Worm (Caenorhabditis elegans) whole organism, L1 larva: Measurements from ENCODE around the gene T01D1.5.

ENCODE experiments used
- C16A3.4 ChIP-seq: fragments of 150-350 bp; optimal IDR thresholded peaks from 2 replicates; lab custom pipeline; 2014; ENCODE audit warnings: missing biosample characterization, missing genetic modification characterization
- C34B4.2 ChIP-seq: sonication (generic microtip); optimal IDR thresholded peaks from 2 replicates; lab custom pipeline; 2017; ENCODE audit warnings: mild to moderate bottlenecking, missing genetic modification characterization, missing compliant biosample characterization
- aha-1 ChIP-seq: fragments of 150-350 bp; optimal IDR thresholded peaks from 2 replicates; lab custom pipeline; 2014; ENCODE audit warnings: missing biosample characterization, missing genetic modification characterization
- aly-2 ChIP-seq: fragments of 150-350 bp; optimal IDR thresholded peaks from 2 replicates; lab custom pipeline; 2014; ENCODE audit warnings: missing biosample characterization, missing genetic modification characterization
- blmp-1 ChIP-seq: fragments of 150-350 bp; optimal IDR thresholded peaks from 2 replicates; lab custom pipeline; 2014; ENCODE audit warnings: missing biosample characterization, missing genetic modification characterization
- ceh-63 ChIP-seq: fragments of 200-800 bp; sonication (Bioruptor generic); optimal IDR thresholded peaks from 2 replicates; lab custom pipeline; 2018; ENCODE audit warnings: mild to moderate bottlenecking, missing genetic modification characterization, missing compliant biosample characterization
- ceh-90 ChIP-seq: sonication (generic microtip); optimal IDR thresholded peaks from 2 replicates; lab custom pipeline; 2016; ENCODE audit warnings: missing genetic modification characterization, missing compliant biosample characterization
- dsc-1 ChIP-seq: sonication (generic microtip); optimal IDR thresholded peaks from 2 replicates; lab custom pipeline; 2016; ENCODE audit warnings: mild to moderate bottlenecking, missing genetic modification characterization, missing compliant biosample characterization
- efl-1 ChIP-seq, 4 experiments: fragments of 150-350 bp; optimal IDR thresholded peaks in 3 of 4; peaks in 1 of 4; 1 replicate in 1 of 4; 2 replicates in 3 of 4; lab custom pipeline; 2014; ENCODE audit warnings: missing biosample characterization in 2 of 4, missing genetic modification characterization in 2 of 4, missing genetic modification reagents in 2 of 4
- efl-3 ChIP-seq: fragments of 200-800 bp; sonication (Bioruptor generic); optimal IDR thresholded peaks from 2 replicates; lab custom pipeline; 2018; ENCODE audit warnings: mild to moderate bottlenecking, missing genetic modification characterization, missing compliant biosample characterization
- egl-13 ChIP-seq: sonication (generic microtip); optimal IDR thresholded peaks from 2 replicates; lab custom pipeline; 2016; ENCODE audit warnings: missing genotype, missing genetic modification reagents, missing genetic modification characterization, missing compliant biosample characterization
- elt-3 ChIP-seq, 6 experiments: fragments of 150-350 bp in 1 of 6; sonication (generic microtip); optimal IDR thresholded peaks; 2 replicates each; lab custom pipeline; 2017 to 2018; ENCODE audit warnings: missing biosample characterization in 6 of 6, missing genetic modification characterization in 6 of 6, inconsistent platforms in 1 of 6
- fkh-10 ChIP-seq: sonication (generic microtip); optimal IDR thresholded peaks from 2 replicates; lab custom pipeline; 2017; ENCODE audit warnings: missing biosample characterization, missing genetic modification reagents, missing genetic modification characterization
- fkh-4 ChIP-seq: sonication (generic microtip); optimal IDR thresholded peaks from 2 replicates; lab custom pipeline; 2016; ENCODE audit warnings: missing compliant biosample characterization, missing genetic modification characterization, borderline replicate concordance
- fkh-8 ChIP-seq: sonication (generic microtip); optimal IDR thresholded peaks from 2 replicates; lab custom pipeline; 2016; ENCODE audit warnings: mild to moderate bottlenecking, missing genetic modification characterization, missing compliant biosample characterization
- grh-1 ChIP-seq: fragments of 200-800 bp; sonication (Bioruptor generic); IDR thresholded peaks from 2 replicates; pipeline ENCODE4 v1.3.6; 2022; ENCODE audit warnings: missing genetic modification reagents, missing genetic modification characterization, missing compliant biosample characterization
- hlh-17 ChIP-seq: fragments of 200-800 bp; sonication (Bioruptor generic); optimal IDR thresholded peaks from 2 replicates; lab custom pipeline; 2018; ENCODE audit warnings: missing genetic modification characterization, mild to moderate bottlenecking, missing compliant biosample characterization, moderate library complexity, borderline replicate concordance
- irx-1 ChIP-seq: sonication (generic microtip); optimal IDR thresholded peaks from 2 replicates; lab custom pipeline; 2016; ENCODE audit warnings: missing genetic modification characterization, missing compliant biosample characterization
- isw-1 ChIP-seq: fragments of 200-800 bp; sonication (Bioruptor generic); IDR thresholded peaks from 2 replicates; pipeline ENCODE4 v1.3.6; 2022; ENCODE audit warnings: missing genetic modification characterization, missing compliant biosample characterization
- lin-13 ChIP-seq: fragments of 150-350 bp; optimal IDR thresholded peaks from 2 replicates; lab custom pipeline; 2014; ENCODE audit warnings: missing biosample characterization, missing genetic modification reagents, missing genetic modification characterization
- lin-14 ChIP-seq: fragments of 200-800 bp; sonication (Bioruptor generic); optimal IDR thresholded peaks from 2 replicates; lab custom pipeline; 2018; ENCODE audit warnings: mild to moderate bottlenecking, missing genetic modification characterization, moderate library complexity, missing compliant biosample characterization
- lin-39 ChIP-seq: fragments of 150-350 bp; optimal IDR thresholded peaks from 2 replicates; lab custom pipeline; 2014; ENCODE audit warnings: missing biosample characterization, missing genetic modification reagents, missing genetic modification characterization
- lsy-2 ChIP-seq, 2 experiments: fragments of 150-350 bp; optimal IDR thresholded peaks; 2 replicates each; lab custom pipeline; 2014; ENCODE audit warnings: missing biosample characterization in 2 of 2, missing genetic modification characterization in 2 of 2
- mab-9 ChIP-seq: fragments of 200-800 bp; sonication (Bioruptor generic); IDR thresholded peaks from 2 replicates; pipeline ENCODE4 v1.3.6; 2022; ENCODE audit warnings: missing genetic modification reagents, missing genetic modification characterization, missing compliant biosample characterization
- mdl-1 ChIP-seq, 2 experiments: fragments of 150-350 bp; optimal IDR thresholded peaks; 2 replicates each; lab custom pipeline; 2014 to 2017; ENCODE audit warnings: missing biosample characterization in 2 of 2, missing genetic modification characterization in 2 of 2, inconsistent platforms in 1 of 2
- mep-1 ChIP-seq: fragments of 150-350 bp; optimal IDR thresholded peaks from 2 replicates; lab custom pipeline; 2014; ENCODE audit warnings: missing biosample characterization, missing genetic modification characterization
- nhr-19 ChIP-seq: fragments of 200-800 bp; sonication (Bioruptor generic); conservative IDR thresholded peaks from 2 replicates; pipeline ENCODE4 v1.3.6; 2022; ENCODE audit warnings: missing genetic modification characterization, missing compliant biosample characterization
- nhr-20 ChIP-seq: sonication (generic microtip); optimal IDR thresholded peaks from 2 replicates; lab custom pipeline; 2016; ENCODE audit warnings: mild to moderate bottlenecking, missing genetic modification characterization, missing compliant biosample characterization
- nhr-237 ChIP-seq: fragments of 150-350 bp; optimal IDR thresholded peaks from 2 replicates; lab custom pipeline; 2014; ENCODE audit warnings: missing biosample characterization, missing genetic modification characterization
- nhr-47 ChIP-seq: sonication (generic microtip); optimal IDR thresholded peaks from 2 replicates; lab custom pipeline; 2016; ENCODE audit warnings: mild to moderate bottlenecking, missing genetic modification characterization, moderate library complexity, missing compliant biosample characterization
- nhr-71 ChIP-seq: sonication (generic microtip); optimal IDR thresholded peaks from 2 replicates; lab custom pipeline; 2016; ENCODE audit warnings: mild to moderate bottlenecking, missing genetic modification characterization, moderate library complexity, missing compliant biosample characterization
- nhr-77 ChIP-seq: fragments of 150-350 bp; optimal IDR thresholded peaks from 2 replicates; lab custom pipeline; 2014; ENCODE audit warnings: missing biosample characterization, missing genetic modification characterization
- nhr-85 ChIP-seq: sonication (generic microtip); peaks from one replicate; lab custom pipeline; 2016; ENCODE audit warnings: missing genetic modification characterization, inconsistent platforms, missing compliant biosample characterization
- pax-3 ChIP-seq: fragments of 200-800 bp; sonication (Bioruptor generic); optimal IDR thresholded peaks from 2 replicates; lab custom pipeline; 2018; ENCODE audit warnings: mild to moderate bottlenecking, missing genetic modification characterization, moderate library complexity, missing compliant biosample characterization
- rnt-1 ChIP-seq: sonication (generic microtip); optimal IDR thresholded peaks from 2 replicates; lab custom pipeline; 2016; ENCODE audit warnings: mild to moderate bottlenecking, missing genetic modification characterization, moderate library complexity, missing compliant biosample characterization
- skn-1 ChIP-seq: fragments of 150-350 bp; optimal IDR thresholded peaks from 2 replicates; lab custom pipeline; 2014; ENCODE audit warnings: missing biosample characterization, missing genetic modification characterization
- snu-23 ChIP-seq: sonication (generic microtip); optimal IDR thresholded peaks from 2 replicates; lab custom pipeline; 2016; ENCODE audit warnings: missing genetic modification characterization, missing compliant biosample characterization
- sup-37 ChIP-seq: fragments of 200-800 bp; sonication (Bioruptor generic); optimal IDR thresholded peaks from 2 replicates; lab custom pipeline; 2018; ENCODE audit warnings: mild to moderate bottlenecking, missing genetic modification characterization, missing compliant biosample characterization
- swsn-7 ChIP-seq: sonication (generic microtip); optimal IDR thresholded peaks from 2 replicates; lab custom pipeline; 2016; ENCODE audit warnings: missing genetic modification characterization, missing compliant biosample characterization
- tbx-2 ChIP-seq: sonication (generic microtip); optimal IDR thresholded peaks from 2 replicates; lab custom pipeline; 2016; ENCODE audit warnings: missing genetic modification characterization, missing compliant biosample characterization
- tlp-1 ChIP-seq: fragments of 150-350 bp; optimal IDR thresholded peaks from 2 replicates; lab custom pipeline; 2014; ENCODE audit warnings: missing biosample characterization, missing genetic modification characterization
- unc-86 ChIP-seq: sonication (generic microtip); optimal IDR thresholded peaks from 2 replicates; lab custom pipeline; 2016; ENCODE audit warnings: missing genetic modification characterization, missing compliant biosample characterization
- vab-15 ChIP-seq: sonication (generic microtip); optimal IDR thresholded peaks from 2 replicates; lab custom pipeline; 2017; ENCODE audit warnings: missing genotype, mild to moderate bottlenecking, missing genetic modification characterization, missing compliant biosample characterization
- xbp-1 ChIP-seq: sonication (generic microtip); optimal IDR thresholded peaks from 2 replicates; lab custom pipeline; 2016; ENCODE audit warnings: missing genetic modification characterization, missing compliant biosample characterization
- zip-4 ChIP-seq: fragments of 200-800 bp; sonication (Bioruptor generic); optimal IDR thresholded peaks from 2 replicates; lab custom pipeline; 2018; ENCODE audit warnings: mild to moderate bottlenecking, missing genetic modification characterization, moderate library complexity, missing compliant biosample characterization
- ztf-11 ChIP-seq, 2 experiments: sonication (generic microtip); optimal IDR thresholded peaks; 2 replicates each; lab custom pipeline; 2016 to 2017; ENCODE audit warnings: missing genetic modification characterization in 2 of 2, missing biosample characterization in 1 of 2, missing compliant biosample characterization in 1 of 2
- ztf-4 ChIP-seq: fragments of 150-350 bp; optimal IDR thresholded peaks from 2 replicates; lab custom pipeline; 2014; ENCODE audit warnings: missing biosample characterization, missing genetic modification characterization

The T01D1.5 gene

ce11 chrII:161275-161674, 27.6 kb downstream of the T01D1.5 start:
- TF ChIP-seq hlh-17: no peak
- TF ChIP-seq snu-23 (GFP tag; lab: Kevin White, UChicago): peak; percentile 48
- TF ChIP-seq irx-1: no peak
- peak; percentile 32 for TF ChIP-seq dsc-1 (tag; lab: Kevin White, UChicago)
- no peak for TF ChIP-seq fkh-10
- TF ChIP-seq blmp-1 (tag; lab: Kevin White, UChicago): no peak
- peak; percentile 19 for TF ChIP-seq nhr-20 (tag; lab: Kevin White, UChicago)
- no peak for TF ChIP-seq mep-1
- no peak for TF ChIP-seq sup-37 (GFP tag; lab: Kevin White, UChicago)
- peak; percentile 8 for TF ChIP-seq lin-39 (tag; lab: Kevin White, UChicago)
- peak; percentile 31 to 41 for TF ChIP-seq lsy-2 (tag; optimal IDR thresholded peaks at IDR 0.05; lab: Kevin White, UChicago)
- peak; percentile 77 for TF ChIP-seq lin-14 (GFP tag; lab: Kevin White, UChicago)
- peak in 1 of 2 experiments; percentile 22 for TF ChIP-seq efl-1 (optimal IDR thresholded peaks at IDR 0.05; lab: Kevin White, UChicago)
- peak in 1 of 2 experiments; percentile 92 for TF ChIP-seq efl-1 (GFP tag; optimal IDR thresholded peaks at IDR 0.05 in 1 of 2; lab: Kevin White, UChicago)
- no peak for TF ChIP-seq nhr-237
- TF ChIP-seq C16A3.4: no peak
- no peak for TF ChIP-seq C34B4.2 (tag; lab: Kevin White, UChicago)
- peak; percentile 71 for TF ChIP-seq nhr-71 (tag; lab: Kevin White, UChicago)
- TF ChIP-seq rnt-1: peak; percentile 72
- no peak for TF ChIP-seq nhr-77 (tag; lab: Kevin White, UChicago)
- peak; percentile 51 for TF ChIP-seq nhr-19 (GFP tag; lab: Robert Waterston, UW)
- TF ChIP-seq tlp-1: no peak
- peak; percentile 4 for TF ChIP-seq tbx-2
- no peak for TF ChIP-seq grh-1 (GFP tag; lab: Robert Waterston, UW)
- TF ChIP-seq nhr-85 (tag; lab: Kevin White, UChicago): no peak
- peak; percentile 47 for TF ChIP-seq xbp-1 (tag; lab: Kevin White, UChicago)
- no peak for TF ChIP-seq nhr-47 (tag; lab: Kevin White, UChicago)

ce11 chrII:160561-161123, 28.2 kb downstream of the T01D1.5 start:
- TF ChIP-seq skn-1 (tag; lab: Kevin White, UChicago) (no peak), pax-3 (tag; lab: Kevin White, UChicago) (no peak), ceh-63 (GFP tag; lab: Kevin White, UChicago) (no peak), tlp-1 (no peak), aha-1 (tag; lab: Kevin White, UChicago) (no peak), egl-13 (tag; lab: Kevin White, UChicago) (no peak), nhr-20 (tag; lab: Kevin White, UChicago) (peak; percentile 49), dsc-1 (tag; lab: Kevin White, UChicago) (peak; percentile 94), efl-1 (optimal IDR thresholded peaks at IDR 0.05; lab: Kevin White, UChicago) (no peak), efl-1 (GFP tag; optimal IDR thresholded peaks at IDR 0.05 in 1 of 2; lab: Kevin White, UChicago) (peak in 1 of 2 experiments; percentile 37), ztf-4 (tag; lab: Kevin White, UChicago) (peak; percentile 11), mab-9 (no peak), ztf-11 (tag; optimal IDR thresholded peaks at IDR 0.05; lab: Kevin White, UChicago) (no peak), rnt-1 (peak; percentile 5), aly-2 (tag; lab: Kevin White, UChicago) (no peak), nhr-71 (tag; lab: Kevin White, UChicago) (peak; percentile 69), fkh-4 (tag; lab: Kevin White, UChicago) (peak; percentile 84), xbp-1 (tag; lab: Kevin White, UChicago) (no peak), zip-4 (no peak), nhr-85 (tag; lab: Kevin White, UChicago) (peak; percentile 42), snu-23 (GFP tag; lab: Kevin White, UChicago) (no peak), grh-1 (GFP tag; lab: Robert Waterston, UW) (no peak), isw-1 (GFP tag; lab: Robert Waterston, UW) (no peak), nhr-47 (tag; lab: Kevin White, UChicago) (peak; percentile 27), elt-3 (tag; optimal IDR thresholded peaks at IDR 0.05; lab: Kevin White, UChicago) (no peak), lin-13 (GFP tag; lab: Kevin White, UChicago) (no peak), vab-15 (tag; lab: Kevin White, UChicago) (no peak), lin-14 (GFP tag; lab: Kevin White, UChicago) (peak; percentile 59), fkh-8 (peak; percentile 81), mdl-1 (tag; optimal IDR thresholded peaks at IDR 0.05; lab: Kevin White, UChicago) (no peak), unc-86 (tag; lab: Kevin White, UChicago) (no peak), efl-3 (GFP tag; lab: Kevin White, UChicago) (no peak), ceh-90 (tag; lab: Kevin White, UChicago) (no peak), swsn-7 (tag; lab: Kevin White, UChicago) (no peak), lsy-2 (tag; optimal IDR thresholded peaks at IDR 0.05; lab: Kevin White, UChicago) (peak in 1 of 2 experiments; percentile 13)
